Worm (Caenorhabditis elegans): ENCODE data around the gene T21B6.3.

DNA sequence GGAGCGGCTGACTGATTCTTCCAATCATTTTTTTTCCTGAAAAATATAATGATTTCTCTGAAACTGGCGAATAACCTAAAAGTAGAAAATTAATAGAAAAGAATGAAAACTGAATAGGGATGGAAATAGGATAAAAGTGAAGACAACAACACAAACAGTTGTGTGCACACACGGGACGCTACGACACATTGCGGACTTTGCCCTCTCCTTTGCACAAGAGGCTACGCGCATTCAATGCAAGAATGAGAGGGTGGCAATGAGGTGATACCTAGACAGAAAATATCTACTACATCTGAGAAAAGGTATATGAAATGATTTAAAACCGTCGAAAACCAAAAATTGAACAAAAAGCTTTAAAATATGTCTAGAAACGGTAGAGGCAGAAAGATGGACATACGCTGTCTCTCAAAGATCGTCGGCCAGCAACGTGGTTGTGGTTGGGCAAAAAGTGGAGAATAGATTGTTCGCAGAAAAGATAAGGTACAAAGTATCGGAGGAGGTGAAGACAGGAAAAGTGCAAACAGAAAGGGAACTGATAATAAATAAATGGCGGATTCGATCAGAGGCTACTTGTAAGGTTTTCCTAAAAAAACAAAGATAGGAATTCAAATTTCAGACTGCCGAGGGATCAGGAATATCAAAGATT, 48.5 kb downstream of the T21B6.3 start, which contains the start of gene suca-1:
- TF ChIP-seq ceh-40 (GFP tag; IDR thresholded peaks at IDR 0.05) (no peak), akir-1 (GFP tag; optimal IDR thresholded peaks at IDR 0.05) (no peak), ztf-6 (GFP tag; IDR thresholded peaks at IDR 0.05) (no peak), ztf-18 (tag; optimal IDR thresholded peaks at IDR 0.05) (no peak), attf-6 (GFP tag; IDR thresholded peaks at IDR 0.05) (no peak), somi-1 (GFP tag; optimal IDR thresholded peaks at IDR 0.05) (no peak), snpc-4 (GFP tag; optimal IDR thresholded peaks at IDR 0.05) (no peak), snpc-4 (tag; optimal IDR thresholded peaks at IDR 0.05) (no peak), lsl-1 (GFP tag; optimal IDR thresholded peaks at IDR 0.05) (no peak), rcor-1 (GFP tag; IDR thresholded peaks at IDR 0.05) (no peak), nhr-90 (tag; optimal IDR thresholded peaks at IDR 0.05) (no peak), F10E7.11 (tag; optimal IDR thresholded peaks at IDR 0.05) (no peak), ama-1 (optimal IDR thresholded peaks at IDR 0.05) (no peak), ama-1 (GFP tag; optimal IDR thresholded peaks at IDR 0.05) (no peak), egl-18 (GFP tag; IDR thresholded peaks at IDR 0.05) (no peak)

All from whole organism, young adult.